Fruit fly (Drosophila melanogaster): Measurements from ENCODE around the gene CG4367.

The CG4367 gene

DNA sequence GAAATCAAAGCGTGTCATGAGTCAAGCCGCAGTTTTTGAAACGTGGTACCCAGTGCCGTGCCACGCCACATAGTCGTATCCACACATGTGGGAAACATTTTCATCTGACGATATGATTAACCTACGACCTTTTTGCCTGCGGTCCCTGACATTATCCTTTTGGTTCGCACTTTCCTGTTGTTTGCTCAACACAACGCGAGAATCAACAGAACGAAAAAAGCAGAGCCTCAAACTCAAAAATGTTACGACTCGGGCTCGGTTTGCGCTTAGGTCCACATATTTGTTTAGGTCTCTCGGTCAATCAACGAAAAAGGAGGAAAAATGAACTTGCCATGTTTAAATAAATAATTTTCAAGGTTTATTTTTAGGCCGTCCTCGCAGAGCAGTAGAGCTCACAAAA lies 28.8 kb downstream of the CG4367 start (continued):
- no peak for TF ChIP-seq CG6791 (GFP tag; IDR thresholded peaks at IDR 0.05; ENCODE audit: partially characterized antibody)
- peak; percentile 78 for TF ChIP-seq kni (GFP tag; optimal IDR thresholded peaks at IDR 0.05)
- TF ChIP-seq CTCF (GFP tag; optimal IDR thresholded peaks at IDR 0.05), result no peak
- TF ChIP-seq pb (GFP tag; optimal IDR thresholded peaks at IDR 0.05), result no peak
- TF ChIP-seq org-1 (GFP tag; optimal IDR thresholded peaks at IDR 0.05), result peak; percentile 44
- TF ChIP-seq fd96Cb (tag; optimal IDR thresholded peaks at IDR 0.05), result no peak
- TF ChIP-seq chn (GFP tag; optimal IDR thresholded peaks at IDR 0.05), result no peak
- no peak for TF ChIP-seq kah (GFP tag; optimal IDR thresholded peaks at IDR 0.05)
- no peak for TF ChIP-seq nom (GFP tag; optimal IDR thresholded peaks at IDR 0.05)
- TF ChIP-seq fd102C (GFP tag; optimal IDR thresholded peaks at IDR 0.05), result peak; percentile 93
- no peak for TF ChIP-seq peb (GFP tag; IDR thresholded peaks at IDR 0.05)
- peak; percentile 20 for TF ChIP-seq CG13775 (GFP tag; optimal IDR thresholded peaks at IDR 0.05)
- no peak for TF ChIP-seq H2.0 (GFP tag; IDR thresholded peaks at IDR 0.05)
- TF ChIP-seq NK7.1 (GFP tag; optimal IDR thresholded peaks at IDR 0.05), result peak; percentile 44
- peak; percentile 25 for TF ChIP-seq btn (GFP tag; optimal IDR thresholded peaks at IDR 0.05)
- peak; percentile 7 for TF ChIP-seq TFAM (GFP tag; optimal IDR thresholded peaks at IDR 0.05)
- TF ChIP-seq CG8924 (tag; optimal IDR thresholded peaks at IDR 0.05), result peak; percentile 50
- TF ChIP-seq lbe (GFP tag; optimal IDR thresholded peaks at IDR 0.05), result no peak
- TF ChIP-seq Abd-B (GFP tag; optimal IDR thresholded peaks at IDR 0.05), result no peak
- TF ChIP-seq esg (GFP tag; conservative IDR thresholded peaks at IDR 0.05), result no peak
- no peak for TF ChIP-seq NFAT (GFP tag; IDR thresholded peaks at IDR 0.05)
- TF ChIP-seq Hr51 (GFP tag; optimal IDR thresholded peaks at IDR 0.05), result peak in 1 of 2 experiments; percentile 63
- TF ChIP-seq Six4 (GFP tag; optimal IDR thresholded peaks at IDR 0.05), result no peak
- TF ChIP-seq zf30C (GFP tag; optimal IDR thresholded peaks at IDR 0.05), result no peak
- no peak for TF ChIP-seq Rfx (GFP tag; IDR thresholded peaks at IDR 0.05)
- no peak for TF ChIP-seq psq (GFP tag; optimal IDR thresholded peaks at IDR 0.05)
- no peak for TF ChIP-seq CG10267 (tag; optimal IDR thresholded peaks at IDR 0.05)
- TF ChIP-seq Sry-β (GFP tag; optimal IDR thresholded peaks at IDR 0.05), result no peak
- peak in 1 of 3 experiments; percentile 29 for TF ChIP-seq lola (GFP tag; optimal IDR thresholded peaks at IDR 0.05)
- peak; percentile 13 for TF ChIP-seq CG2116 (GFP tag; optimal IDR thresholded peaks at IDR 0.05)
- TF ChIP-seq Fer1 (GFP tag; optimal IDR thresholded peaks at IDR 0.05), result peak; percentile 16
- no peak for TF ChIP-seq CG15073 (GFP tag; optimal IDR thresholded peaks at IDR 0.05)
- TF ChIP-seq ERR (GFP tag; optimal IDR thresholded peaks at IDR 0.05), result no peak
- TF ChIP-seq gce (GFP tag; IDR thresholded peaks at IDR 0.05), result no peak
- TF ChIP-seq bowl (GFP tag; IDR thresholded peaks at IDR 0.05), result no peak
- no peak for TF ChIP-seq CG6854 (GFP tag; optimal IDR thresholded peaks at IDR 0.05)
- no peak for TF ChIP-seq cad (GFP tag; optimal IDR thresholded peaks at IDR 0.05)
- no peak for TF ChIP-seq eve (GFP tag; optimal IDR thresholded peaks at IDR 0.05)
- TF ChIP-seq prd (optimal IDR thresholded peaks at IDR 0.05), result no peak
- TF ChIP-seq prd (GFP tag; IDR thresholded peaks at IDR 0.05), result no peak; the same call in 2 of the 3 replicates
- no peak for TF ChIP-seq wor (GFP tag; IDR thresholded peaks at IDR 0.05)
- no peak for TF ChIP-seq sc (optimal IDR thresholded peaks at IDR 0.05)
- no peak for TF ChIP-seq sc (GFP tag; optimal IDR thresholded peaks at IDR 0.05)
- no peak for TF ChIP-seq CG9932 (GFP tag; IDR thresholded peaks at IDR 0.05)
- TF ChIP-seq HHEX (GFP tag; optimal IDR thresholded peaks at IDR 0.05), result no peak
- no peak for TF ChIP-seq CG13424 (tag; optimal IDR thresholded peaks at IDR 0.05)
- TF ChIP-seq unpg (GFP tag; optimal IDR thresholded peaks at IDR 0.05), result no peak
- peak; percentile 4 for TF ChIP-seq CG17385 (GFP tag; optimal IDR thresholded peaks at IDR 0.05)
- no peak for TF ChIP-seq nmo (GFP tag; optimal IDR thresholded peaks at IDR 0.05)
- peak; percentile 35 to 46 for TF ChIP-seq chif (GFP tag; optimal IDR thresholded peaks at IDR 0.05)
- TF ChIP-seq CG12299 (tag; optimal IDR thresholded peaks at IDR 0.05), result peak; percentile 7
- peak; percentile 41 for TF ChIP-seq gsb-n (tag; optimal IDR thresholded peaks at IDR 0.05)
